Fruit fly (Drosophila melanogaster) whole organism, embryonic: ENCODE measurements around the gene CG8944.

Source experiments
- ATbp ChIP-seq: fragments of 200-800 bp; sonication (Bioruptor generic); optimal IDR thresholded peaks from 2 replicates; lab custom pipeline; 2017; ENCODE audit warnings: missing biosample characterization, mild to moderate bottlenecking, missing genetic modification characterization, missing genetic modification reagents
- Atf6 ChIP-seq: fragments of 200-800 bp; sonication (Bioruptor generic); IDR thresholded peaks from 2 replicates; pipeline ENCODE4 v1.3.6; 2022; ENCODE audit warnings: missing biosample characterization, missing genetic modification characterization
- C15 ChIP-seq: fragments of 200-800 bp; sonication (Bioruptor generic); IDR thresholded peaks from 3 replicates; pipeline ENCODE4 v1.3.6; 2022; ENCODE audit warnings: missing biosample characterization, missing genetic modification characterization
- CG12104 ChIP-seq: fragments of 200-800 bp; sonication (Bioruptor generic); optimal IDR thresholded peaks from 3 replicates; lab custom pipeline; 2016; ENCODE audit warnings: missing biosample characterization, missing genetic modification characterization
- CG14965 ChIP-seq: fragments of 200-800 bp; sonication (Bioruptor generic); optimal IDR thresholded peaks from 2 replicates; lab custom pipeline; 2016; ENCODE audit warnings: missing biosample characterization, missing genetic modification characterization, borderline replicate concordance
- CG16813 ChIP-seq: fragments of 200-800 bp; sonication (Bioruptor generic); IDR thresholded peaks from 3 replicates; pipeline ENCODE4 v1.3.6; 2022; ENCODE audit warnings: missing biosample characterization, missing genetic modification characterization; ENCODE audit not compliant: partially characterized antibody
- CG17829 ChIP-seq: fragments of 200-800 bp; optimal IDR thresholded peaks from 2 replicates; lab custom pipeline; 2019; ENCODE audit warnings: missing biosample characterization, mild to moderate bottlenecking, missing genetic modification characterization, moderate library complexity
- CG1832 ChIP-seq: fragments of 200-800 bp; sonication (Bioruptor generic); optimal IDR thresholded peaks from 2 replicates; lab custom pipeline; 2017; ENCODE audit warnings: missing biosample characterization, mild to moderate bottlenecking, missing genetic modification characterization, inconsistent platforms
- CG18599 ChIP-seq: fragments of 200-800 bp; sonication (Bioruptor generic); optimal IDR thresholded peaks from 3 replicates; lab custom pipeline; 2017; ENCODE audit warnings: missing biosample characterization, missing genetic modification characterization, mild to moderate bottlenecking, moderate library complexity, missing genetic modification reagents
- CG2116 ChIP-seq: fragments of 200-800 bp; sonication (Bioruptor generic); optimal IDR thresholded peaks from 3 replicates; lab custom pipeline; 2018; ENCODE audit warnings: missing biosample characterization, mild to moderate bottlenecking, missing genetic modification characterization
- CG31388 ChIP-seq: fragments of 200-800 bp; sonication (Bioruptor generic); optimal IDR thresholded peaks from 2 replicates; lab custom pipeline; 2016; ENCODE audit warnings: missing biosample characterization, missing genetic modification characterization
- CG32532 ChIP-seq: fragments of 200-800 bp; sonication (Bioruptor generic); IDR thresholded peaks from 2 replicates; pipeline ENCODE4 v1.3.6; 2022; ENCODE audit warnings: missing biosample characterization, missing genetic modification characterization
- CG32767 ChIP-seq: fragments of 200-800 bp; sonication (Bioruptor generic); IDR thresholded peaks from 2 replicates; pipeline ENCODE4 v1.3.6; 2022; ENCODE audit warnings: missing biosample characterization, missing genetic modification characterization
- CG4854 ChIP-seq: fragments of 200-800 bp; sonication (Bioruptor generic); optimal IDR thresholded peaks from 2 replicates; lab custom pipeline; 2016; ENCODE audit warnings: missing biosample characterization, missing genetic modification characterization, inconsistent platforms
- CG6813 ChIP-seq: fragments of 200-800 bp; sonication (Bioruptor generic); optimal IDR thresholded peaks from 2 replicates; lab custom pipeline; 2017; ENCODE audit warnings: missing biosample characterization, missing genetic modification characterization, mild to moderate bottlenecking, moderate library complexity, missing genetic modification reagents
- CG9215 ChIP-seq: fragments of 200-800 bp; sonication (Bioruptor generic); IDR thresholded peaks from 2 replicates; pipeline ENCODE4 v1.3.6; 2022; ENCODE audit warnings: missing biosample characterization, missing genetic modification characterization
- Deaf1 ChIP-seq: fragments of 200-800 bp; optimal IDR thresholded peaks from 3 replicates; lab custom pipeline; 2019; ENCODE audit warnings: missing biosample characterization, mild to moderate bottlenecking, missing genetic modification characterization, moderate library complexity
- Ets97D ChIP-seq: fragments of 200-800 bp; sonication (Bioruptor generic); optimal IDR thresholded peaks from 3 replicates; lab custom pipeline; 2016; ENCODE audit warnings: missing biosample characterization, missing genetic modification characterization
- Hey ChIP-seq: fragments of 200-800 bp; sonication (Bioruptor generic); optimal IDR thresholded peaks from 3 replicates; lab custom pipeline; 2018; ENCODE audit warnings: missing biosample characterization, mild to moderate bottlenecking, missing genetic modification characterization
- Hsf ChIP-seq: fragments of 200-800 bp; sonication (Bioruptor generic); optimal IDR thresholded peaks from 3 replicates; lab custom pipeline; 2016; ENCODE audit warnings: missing biosample characterization, missing genetic modification characterization
- MESR4 ChIP-seq: fragments of 200-800 bp; sonication (Bioruptor generic); optimal IDR thresholded peaks from 2 replicates; lab custom pipeline; 2018; ENCODE audit warnings: missing biosample characterization, mild to moderate bottlenecking, missing genetic modification characterization, moderate library complexity
- Nf-YB ChIP-seq: fragments of 200-800 bp; sonication (Bioruptor generic); optimal IDR thresholded peaks from 3 replicates; lab custom pipeline; 2019; ENCODE audit warnings: missing biosample characterization, mild to moderate bottlenecking, missing genetic modification characterization, moderate library complexity
- Scr ChIP-seq: fragments of 200-800 bp; sonication (Bioruptor generic); IDR thresholded peaks from 2 replicates; pipeline ENCODE4 v1.3.6; 2022; ENCODE audit warnings: missing biosample characterization, missing genetic modification characterization; ENCODE audit not compliant: partially characterized antibody
- Spps ChIP-seq: fragments of 200-800 bp; sonication (Bioruptor generic); optimal IDR thresholded peaks from 2 replicates; lab custom pipeline; 2018; ENCODE audit warnings: missing biosample characterization, mild to moderate bottlenecking, missing genetic modification characterization
- Ssrp ChIP-seq: fragments of 200-800 bp; sonication (Bioruptor generic); optimal IDR thresholded peaks from 2 replicates; lab custom pipeline; 2018; ENCODE audit warnings: missing biosample characterization, mild to moderate bottlenecking, missing genetic modification characterization, moderate library complexity
- Tbp ChIP-seq: fragments of >200 bp; optimal IDR thresholded peaks from 2 replicates; lab custom pipeline; 2018; ENCODE audit warnings: missing biosample characterization, missing genetic modification characterization
- Vsx1 ChIP-seq: fragments of 200-800 bp; sonication (Bioruptor generic); optimal IDR thresholded peaks from 2 replicates; lab custom pipeline; 2017; ENCODE audit warnings: missing biosample characterization, mild to moderate bottlenecking, missing genetic modification characterization, missing genetic modification reagents
- ab ChIP-seq: fragments of 200-800 bp; sonication (Bioruptor generic); optimal IDR thresholded peaks from 2 replicates; lab custom pipeline; 2016; ENCODE audit warnings: missing biosample characterization, missing genetic modification characterization
- croc ChIP-seq: fragments of 200-800 bp; sonication (Bioruptor generic); conservative IDR thresholded peaks from 3 replicates; pipeline ENCODE4 v1.3.6; 2022; ENCODE audit warnings: missing biosample characterization, missing genetic modification characterization
- disco-r ChIP-seq: fragments of 200-800 bp; sonication (Bioruptor generic); optimal IDR thresholded peaks from 2 replicates; lab custom pipeline; 2016; ENCODE audit warnings: missing biosample characterization, missing genetic modification characterization
- exex ChIP-seq: fragments of 200-800 bp; sonication (Bioruptor generic); optimal IDR thresholded peaks from 4 replicates; lab custom pipeline; 2018; ENCODE audit warnings: missing biosample characterization, mild to moderate bottlenecking, missing genetic modification characterization, moderate library complexity
- eyg ChIP-seq: fragments of 200-800 bp; sonication (Bioruptor generic); optimal IDR thresholded peaks from 3 replicates; lab custom pipeline; 2016; ENCODE audit warnings: missing biosample characterization, missing genetic modification characterization
- fd96Cb ChIP-seq: fragments of 200-800 bp; sonication (Bioruptor generic); optimal IDR thresholded peaks from 2 replicates; lab custom pipeline; 2018; ENCODE audit warnings: missing biosample characterization, mild to moderate bottlenecking, missing genetic modification characterization, moderate library complexity
- gce ChIP-seq: fragments of 200-800 bp; sonication (Bioruptor generic); IDR thresholded peaks from 3 replicates; pipeline ENCODE4 v1.3.6; 2022; ENCODE audit warnings: missing biosample characterization, missing genetic modification characterization
- grau ChIP-seq: fragments of 200-800 bp; optimal IDR thresholded peaks from 3 replicates; lab custom pipeline; 2019; ENCODE audit warnings: missing biosample characterization, mild to moderate bottlenecking, missing genetic modification characterization, moderate library complexity
- h ChIP-seq: fragments of >200 bp; optimal IDR thresholded peaks from 2 replicates; lab custom pipeline; 2017
- ham ChIP-seq: fragments of 200-800 bp; sonication (Bioruptor generic); IDR thresholded peaks from 2 replicates; pipeline ENCODE4 v1.3.6; 2022; ENCODE audit warnings: missing biosample characterization, missing genetic modification characterization
- hbn ChIP-seq: fragments of 200-800 bp; sonication (Bioruptor generic); IDR thresholded peaks from 2 replicates; pipeline ENCODE4 v1.3.6; 2022; ENCODE audit warnings: missing biosample characterization, missing genetic modification characterization; ENCODE audit not compliant: partially characterized antibody
- hkb ChIP-seq, 2 experiments: fragments of 200-800 bp in 1 of 2; fragments of >200 bp in 1 of 2; sonication (Bioruptor generic) in 1 of 2; IDR thresholded peaks in 1 of 2; optimal IDR thresholded peaks in 1 of 2; 2 replicates each; pipeline versions ENCODE4 v1.3.6 to Lab custom; 2017 to 2022; ENCODE audit warnings: missing biosample characterization in 1 of 2, missing genetic modification characterization in 1 of 2
- hth ChIP-seq: fragments of >200 bp; optimal IDR thresholded peaks from 2 replicates; lab custom pipeline; 2017; ENCODE audit warnings: inconsistent platforms
- insv ChIP-seq, 2 experiments: fragments of 200-800 bp; sonication (Bioruptor generic); optimal IDR thresholded peaks; 3 replicates each; lab custom pipeline; 2016 to 2018; ENCODE audit warnings: missing biosample characterization in 2 of 2, missing genetic modification characterization in 2 of 2
- maf-S ChIP-seq: fragments of 200-800 bp; sonication (Bioruptor generic); optimal IDR thresholded peaks from 2 replicates; lab custom pipeline; 2016; ENCODE audit warnings: missing biosample characterization, missing genetic modification characterization
- pita ChIP-seq: fragments of 200-800 bp; sonication (Bioruptor generic); optimal IDR thresholded peaks from 2 replicates; lab custom pipeline; 2017; ENCODE audit warnings: missing biosample characterization, mild to moderate bottlenecking, missing genetic modification characterization
- pros ChIP-seq: fragments of 200-800 bp; sonication (Bioruptor generic); optimal IDR thresholded peaks from 3 replicates; lab custom pipeline; 2019; ENCODE audit warnings: missing biosample characterization, mild to moderate bottlenecking, missing genetic modification characterization, moderate library complexity
- pzg ChIP-seq: fragments of 200-800 bp; sonication (Bioruptor generic); optimal IDR thresholded peaks from 3 replicates; lab custom pipeline; 2018; ENCODE audit warnings: missing biosample characterization, mild to moderate bottlenecking, missing genetic modification characterization, moderate library complexity
- sens ChIP-seq: fragments of 200-800 bp; sonication (Bioruptor generic); peaks from one replicate; lab custom pipeline; 2016; ENCODE audit warnings: missing biosample characterization, missing genetic modification characterization
- shn ChIP-seq: fragments of 200-800 bp; sonication (Bioruptor generic); optimal IDR thresholded peaks from 3 replicates; lab custom pipeline; 2016; ENCODE audit warnings: missing biosample characterization, missing genetic modification characterization
- slou ChIP-seq: fragments of 200-800 bp; sonication (Bioruptor generic); optimal IDR thresholded peaks from 3 replicates; lab custom pipeline; 2016; ENCODE audit warnings: missing biosample characterization, missing genetic modification characterization
- stc ChIP-seq: fragments of 200-800 bp; sonication (Bioruptor generic); IDR thresholded peaks from 2 replicates; pipeline ENCODE4 v1.3.6; 2022; ENCODE audit warnings: missing biosample characterization, missing genetic modification characterization

CG8944 gene

dm6 chrX:15760447-15761297 is 14.6 kb upstream of the CG8944 start, which contains the start of the genes Graf and mRpL3 (continued):
- no peak for TF ChIP-seq C15 (GFP tag; lab: Robert Waterston, UW)
- no peak for TF ChIP-seq ham (GFP tag; lab: Robert Waterston, UW)
- TF ChIP-seq CG2116 (GFP tag; lab: Kevin White, UChicago) = peak; percentile 47
- no peak for TF ChIP-seq Deaf1 (tag; lab: Kevin White, UChicago)
- TF ChIP-seq MESR4 (GFP tag; lab: Kevin White, UChicago) = peak; percentile 45
- TF ChIP-seq CG14965 (GFP tag; lab: Kevin White, UChicago) = no peak
- no peak for TF ChIP-seq h (lab: Kevin White, UChicago)
- TF ChIP-seq Hey (tag; lab: Kevin White, UChicago) = no peak
- no peak for TF ChIP-seq CG17829
- TF ChIP-seq CG1832 (GFP tag; lab: Kevin White, UChicago) = no peak
- no peak for TF ChIP-seq Ets97D
- TF ChIP-seq maf-S (GFP tag; lab: Kevin White, UChicago) = no peak
- TF ChIP-seq ATbp (GFP tag; lab: Kevin White, UChicago) = no peak
- TF ChIP-seq CG32532 = no peak
- no peak for TF ChIP-seq Ssrp
- TF ChIP-seq CG18599 = no peak
- TF ChIP-seq pros (GFP tag; lab: Kevin White, UChicago) = no peak
- TF ChIP-seq eyg (GFP tag; lab: Kevin White, UChicago) = no peak
- no peak for TF ChIP-seq hth
- no peak for TF ChIP-seq Tbp (GFP tag; lab: Kevin White, UChicago)
- TF ChIP-seq Vsx1 (GFP tag; lab: Kevin White, UChicago) = no peak
- TF ChIP-seq Hsf (GFP tag; lab: Kevin White, UChicago) = peak; percentile 20
- no peak for TF ChIP-seq grau (tag; lab: Kevin White, UChicago)
- no peak for TF ChIP-seq fd96Cb (tag; lab: Kevin White, UChicago)
- TF ChIP-seq pita (GFP tag; lab: Kevin White, UChicago) = no peak
- peak; percentile 92 for TF ChIP-seq CG16813
- no peak for TF ChIP-seq gce (GFP tag; lab: Robert Waterston, UW)
- TF ChIP-seq Nf-YB (GFP tag; lab: Kevin White, UChicago) = no peak
- TF ChIP-seq stc (GFP tag; lab: Robert Waterston, UW) = no peak
- no peak for TF ChIP-seq slou (GFP tag; lab: Kevin White, UChicago)
- TF ChIP-seq CG32767 (GFP tag; lab: Robert Waterston, UW) = no peak
- no peak for TF ChIP-seq hkb (optimal IDR thresholded peaks at IDR 0.05; lab: Kevin White, UChicago)
- no peak for TF ChIP-seq hkb (GFP tag; IDR thresholded peaks at IDR 0.05; lab: Robert Waterston, UW)
- TF ChIP-seq CG4854 (GFP tag; lab: Kevin White, UChicago) = no peak
- no peak for TF ChIP-seq Atf6 (GFP tag; lab: Robert Waterston, UW)
- TF ChIP-seq hbn = peak; percentile 77
- no peak for TF ChIP-seq shn (GFP tag; lab: Kevin White, UChicago)
- TF ChIP-seq CG12104 = no peak
- peak; percentile 86 for TF ChIP-seq Scr
- peak in 1 of 2 experiments; percentile 21 for TF ChIP-seq insv (GFP tag; optimal IDR thresholded peaks at IDR 0.05; lab: Kevin White, UChicago)
- no peak for TF ChIP-seq ab (GFP tag; lab: Kevin White, UChicago)
- TF ChIP-seq exex (tag; lab: Kevin White, UChicago) = peak; percentile 8
- TF ChIP-seq CG9215 (GFP tag; lab: Robert Waterston, UW) = no peak
- no peak for TF ChIP-seq CG31388
- TF ChIP-seq CG6813 = no peak
- no peak for TF ChIP-seq disco-r (GFP tag; lab: Kevin White, UChicago)
- no peak for TF ChIP-seq Spps (tag; lab: Kevin White, UChicago)
- no peak for TF ChIP-seq croc (GFP tag; lab: Robert Waterston, UW)
- TF ChIP-seq pzg (GFP tag; lab: Kevin White, UChicago) = peak; percentile 34
- peak; percentile 58 for TF ChIP-seq sens (GFP tag; lab: Kevin White, UChicago)
